Fruit fly (Drosophila melanogaster): Measurements from ENCODE around the gene CG9286.

CG9286 gene

DNA sequence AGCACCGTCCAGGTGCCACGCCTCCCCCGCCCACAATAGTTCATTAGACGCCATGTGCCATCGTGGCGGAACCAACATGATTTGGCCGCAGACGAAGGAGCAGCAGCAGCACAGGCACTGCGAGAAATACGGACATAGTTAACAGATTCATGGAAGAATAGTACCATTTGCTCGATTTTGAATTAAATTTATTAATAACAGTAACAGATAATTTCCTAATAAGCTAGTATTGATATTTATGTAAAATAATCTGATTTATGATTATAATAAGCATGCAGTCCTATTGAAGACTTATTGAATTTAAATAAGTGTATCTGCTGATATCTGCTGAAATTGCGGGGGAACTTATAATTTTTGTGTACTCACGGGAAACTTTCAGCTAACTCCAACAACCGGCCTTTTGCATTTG is 16.5 kb downstream of the CG9286 start (continued):
- TF ChIP-seq Eip78C (GFP tag) (peak; percentile 83), acj6 (GFP tag; optimal IDR thresholded peaks at IDR 0.05) (peak; percentile 15), CG11294 (GFP tag; IDR thresholded peaks at IDR 0.05) (no peak), CG10669 (GFP tag; optimal IDR thresholded peaks at IDR 0.05) (no peak), cyc (GFP tag; optimal IDR thresholded peaks at IDR 0.05) (no peak), Ets96B (tag; optimal IDR thresholded peaks at IDR 0.05) (no peak), Hr38 (GFP tag; optimal IDR thresholded peaks at IDR 0.05) (no peak), fd85E (GFP tag; optimal IDR thresholded peaks at IDR 0.05) (no peak), CG32006 (GFP tag; optimal IDR thresholded peaks at IDR 0.05) (peak; percentile 86), spab (GFP tag; optimal IDR thresholded peaks at IDR 0.05) (no peak), dac (GFP tag; optimal IDR thresholded peaks at IDR 0.05) (peak; percentile 54), CG9139 (GFP tag; optimal IDR thresholded peaks at IDR 0.05) (no peak), Eip75B (GFP tag; optimal IDR thresholded peaks at IDR 0.05) (no peak), eg (GFP tag; IDR thresholded peaks at IDR 0.05) (peak; percentile 66), CG8319 (GFP tag; optimal IDR thresholded peaks at IDR 0.05) (no peak), Blimp-1 (GFP tag; optimal IDR thresholded peaks at IDR 0.05) (no peak), salr (GFP tag; optimal IDR thresholded peaks at IDR 0.05) (peak in 1 of 2 experiments; percentile 56), CG16779 (tag; optimal IDR thresholded peaks at IDR 0.05) (no peak), topi (GFP tag; optimal IDR thresholded peaks at IDR 0.05) (peak; percentile 25), CG6792 (GFP tag; optimal IDR thresholded peaks at IDR 0.05) (no peak), Hr39 (GFP tag; optimal IDR thresholded peaks at IDR 0.05) (no peak), CG6276 (GFP tag; optimal IDR thresholded peaks at IDR 0.05) (peak; percentile 79), Gug (GFP tag; IDR thresholded peaks at IDR 0.05) (peak; percentile 51)

DNA sequence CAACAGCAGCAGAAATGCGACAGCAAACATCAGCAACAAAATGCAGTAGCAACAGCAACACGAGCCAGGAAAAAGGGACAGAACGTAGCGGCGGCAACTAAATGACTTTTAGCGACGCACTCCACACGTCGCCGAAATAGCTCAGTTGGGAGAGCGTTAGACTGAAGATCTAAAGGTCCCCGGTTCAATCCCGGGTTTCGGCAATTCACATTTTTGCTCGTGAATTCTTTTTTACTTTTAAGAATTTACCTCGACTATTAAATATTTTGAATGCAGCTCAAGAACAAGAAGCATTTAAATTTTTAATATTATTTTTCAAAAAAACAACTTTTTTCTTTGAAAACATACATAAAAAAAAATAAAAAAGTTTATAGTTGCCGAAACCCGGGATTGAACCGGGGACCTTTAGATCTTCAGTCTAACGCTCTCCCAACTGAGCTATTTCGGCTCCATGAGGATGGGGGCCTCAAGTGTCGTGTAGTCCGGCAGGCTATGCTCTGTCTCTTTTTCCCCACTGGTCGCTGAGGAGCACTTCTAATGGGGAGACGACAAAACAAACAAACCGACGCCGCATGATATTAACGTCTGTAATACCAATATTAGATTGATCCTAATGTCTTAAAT is 17.2 kb downstream of the CG9286 start:
- TF ChIP-seq CG6808 (GFP tag; optimal IDR thresholded peaks at IDR 0.05), result no peak
- no peak for TF ChIP-seq OdsH (GFP tag; optimal IDR thresholded peaks at IDR 0.05)
- TF ChIP-seq CG11294 (GFP tag; IDR thresholded peaks at IDR 0.05), result no peak
- TF ChIP-seq CG6276 (GFP tag; optimal IDR thresholded peaks at IDR 0.05), result no peak
- peak; percentile 38 for TF ChIP-seq svp (GFP tag)
- TF ChIP-seq vri (GFP tag; optimal IDR thresholded peaks at IDR 0.05), result no peak
- no peak for TF ChIP-seq pdm3 (GFP tag; optimal IDR thresholded peaks at IDR 0.05)
- no peak for TF ChIP-seq eg (GFP tag; IDR thresholded peaks at IDR 0.05)
- TF ChIP-seq dsx (GFP tag; optimal IDR thresholded peaks at IDR 0.05; ENCODE audit: poor library complexity, severe bottlenecking), result no peak
- no peak for TF ChIP-seq CG34406 (GFP tag; optimal IDR thresholded peaks at IDR 0.05)
- no peak for TF ChIP-seq Blimp-1 (GFP tag; optimal IDR thresholded peaks at IDR 0.05)
- TF ChIP-seq Eip78C (GFP tag), result peak; percentile 40
- no peak for TF ChIP-seq CG8319 (GFP tag; optimal IDR thresholded peaks at IDR 0.05)
- TF ChIP-seq achi (GFP tag; optimal IDR thresholded peaks at IDR 0.05), result no peak
- no peak for TF ChIP-seq CG3919 (GFP tag; optimal IDR thresholded peaks at IDR 0.05)
- TF ChIP-seq fkh (GFP tag; optimal IDR thresholded peaks at IDR 0.05), result peak; percentile 39
- no peak for TF ChIP-seq CG6854 (GFP tag; optimal IDR thresholded peaks at IDR 0.05)
- no peak for TF ChIP-seq CG1621 (tag; optimal IDR thresholded peaks at IDR 0.05)
- TF ChIP-seq Eip93F (GFP tag; optimal IDR thresholded peaks at IDR 0.05), result no peak
- no peak for TF ChIP-seq CG8119 (GFP tag; IDR thresholded peaks at IDR 0.05)
- TF ChIP-seq Lpt (GFP tag; optimal IDR thresholded peaks at IDR 0.05), result no peak
- no peak for TF ChIP-seq CG16779 (tag; optimal IDR thresholded peaks at IDR 0.05)
